Worm (Caenorhabditis elegans): ENCODE measurements around the gene nhr-11.

DNA sequence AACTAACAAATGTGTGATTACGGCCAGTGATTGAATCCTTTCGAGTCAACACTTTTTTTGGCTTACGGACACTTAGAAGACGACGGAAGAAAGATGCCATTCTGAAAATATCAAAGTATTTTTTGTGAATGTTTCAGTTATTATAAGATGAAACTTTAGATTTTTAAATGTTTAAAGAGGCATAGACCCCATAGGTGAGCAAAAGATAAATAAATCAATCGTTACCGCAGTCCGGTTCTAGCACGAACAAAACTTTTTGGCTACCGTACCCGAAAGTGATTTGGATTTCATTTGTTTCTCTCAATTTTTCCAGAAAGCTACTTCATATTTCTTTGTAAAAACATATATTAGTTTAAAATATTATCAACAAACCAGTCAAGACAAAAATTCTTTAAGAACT is 32.7 kb upstream of the nhr-11 start, which contains the start of gene C53D6.7:
- TF ChIP-seq nhr-11 (tag; optimal IDR thresholded peaks at IDR 0.05) (no peak), nhr-232 (tag; optimal IDR thresholded peaks at IDR 0.05) (no peak), ceh-24 (tag; optimal IDR thresholded peaks at IDR 0.05) (no peak), Y22D7AL.16 (tag; optimal IDR thresholded peaks at IDR 0.05) (no peak), sox-2 (GFP tag; IDR thresholded peaks at IDR 0.05) (no peak)

Measured in whole organism, late embryonic.